Fruit fly (Drosophila melanogaster) whole organism, pupa: Measurements from ENCODE around the gene CG5122.

Experiments
- CG12605 ChIP-seq: fragments of 200-800 bp; sonication (Bioruptor generic); IDR thresholded peaks from 2 replicates; pipeline ENCODE4 v1.3.6; 2022; ENCODE audit warnings: missing biosample characterization, missing genetic modification characterization
- CG13204 ChIP-seq: fragments of 200-800 bp; sonication (Bioruptor generic); optimal IDR thresholded peaks from 2 replicates; lab custom pipeline; 2018; ENCODE audit warnings: missing biosample characterization, mild to moderate bottlenecking, missing genetic modification characterization, moderate library complexity
- CG32121 ChIP-seq: fragments of 200-800 bp; sonication (Bioruptor generic); IDR thresholded peaks from 2 replicates; pipeline ENCODE4 v1.3.6; 2022; ENCODE audit warnings: missing biosample characterization, missing genetic modification characterization
- CG8159 ChIP-seq: fragments of 200-800 bp; sonication (Bioruptor generic); optimal IDR thresholded peaks from 3 replicates; lab custom pipeline; 2018; ENCODE audit warnings: missing biosample characterization, mild to moderate bottlenecking, missing genetic modification characterization, moderate library complexity
- EcR ChIP-seq: fragments of 200-800 bp; sonication (Bioruptor generic); optimal IDR thresholded peaks from 3 replicates; lab custom pipeline; 2019; ENCODE audit warnings: missing biosample characterization, missing genetic modification characterization, mild to moderate bottlenecking, moderate library complexity, missing genetic modification reagents
- Ets98B ChIP-seq: fragments of 200-800 bp; sonication (Bioruptor generic); IDR thresholded peaks from 2 replicates; pipeline ENCODE4 v1.3.6; 2022; ENCODE audit warnings: missing biosample characterization, missing genetic modification characterization
- Pif1A ChIP-seq: fragments of 200-800 bp; sonication (Bioruptor generic); optimal IDR thresholded peaks from 3 replicates; lab custom pipeline; 2016; ENCODE audit warnings: missing biosample characterization, missing genetic modification characterization
- rn ChIP-seq: fragments of 200-800 bp; sonication (Bioruptor generic); IDR thresholded peaks from 2 replicates; pipeline ENCODE4 v1.3.6; 2022; ENCODE audit warnings: missing biosample characterization, missing genetic modification characterization

DNA sequence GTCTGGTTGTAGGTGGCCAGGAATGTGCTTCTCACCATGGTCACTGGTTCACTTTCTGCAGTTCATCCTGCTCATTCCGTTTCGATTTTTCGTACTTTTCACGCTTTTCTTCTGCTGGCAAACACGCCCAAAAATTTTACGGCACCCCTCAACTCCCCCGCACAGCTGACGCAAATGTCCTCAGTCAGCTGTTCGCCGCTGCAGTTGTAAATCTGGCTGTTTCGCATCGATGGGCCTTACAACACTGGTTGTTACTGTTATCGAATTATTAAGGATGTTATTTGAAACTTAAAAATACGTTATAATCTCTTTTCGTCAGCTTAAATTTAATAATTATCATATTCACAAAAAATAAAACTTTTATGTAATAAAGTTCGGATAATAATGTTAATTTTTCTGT is 52.0 kb downstream of the CG5122 start, which contains the start of gene Mgat3:
- no peak for TF ChIP-seq CG32121 (GFP tag; lab: Robert Waterston, UW)
- no peak for TF ChIP-seq CG8159 (tag; lab: Kevin White, UChicago)
- no peak for TF ChIP-seq CG13204 (GFP tag; lab: Kevin White, UChicago)
- no peak for TF ChIP-seq Ets98B
- TF ChIP-seq EcR (GFP tag; lab: Kevin White, UChicago): no peak
- TF ChIP-seq CG12605: no peak
- no peak for TF ChIP-seq Pif1A (GFP tag; lab: Kevin White, UChicago)
- TF ChIP-seq rn (GFP tag; lab: Robert Waterston, UW): no peak
